Fruit fly (Drosophila melanogaster) whole organism, wandering third instar larva: ENCODE results near the gene Dscam4.
"Not testable (repeated sequence)": the region's sequence is repeated elsewhere in the genome, so short reads cannot be mapped to it uniquely, and the experiment has no call there.

Experiments
- Hnf4 ChIP-seq: fragments of 200-800 bp; sonication (Bioruptor generic); optimal IDR thresholded peaks from 2 replicates; lab custom pipeline; 2016; ENCODE audit warnings: missing biosample characterization, mild to moderate bottlenecking, missing genetic modification characterization
- br ChIP-seq: fragments of 200-800 bp; sonication (Bioruptor generic); optimal IDR thresholded peaks from 2 replicates; lab custom pipeline; 2016; ENCODE audit warnings: missing biosample characterization, missing genetic modification characterization
- ey ChIP-seq: fragments of 200-800 bp; sonication (Bioruptor generic); optimal IDR thresholded peaks from 2 replicates; lab custom pipeline; 2016; ENCODE audit warnings: missing biosample characterization, missing genetic modification characterization
- fru ChIP-seq: fragments of 200-800 bp; sonication (Bioruptor generic); optimal IDR thresholded peaks from 3 replicates; lab custom pipeline; 2016; ENCODE audit warnings: missing biosample characterization, mild to moderate bottlenecking, missing genetic modification characterization
- psq ChIP-seq: fragments of 200-800 bp; sonication (Bioruptor generic); optimal IDR thresholded peaks from 3 replicates; lab custom pipeline; 2017; ENCODE audit warnings: missing biosample characterization, mild to moderate bottlenecking, missing genetic modification characterization, moderate library complexity
- tai ChIP-seq: sonication (Bioruptor generic); optimal IDR thresholded peaks from 2 replicates; lab custom pipeline; 2016; ENCODE audit warnings: missing biosample characterization, missing genetic modification characterization

- TF ChIP-seq psq; Hnf4 (GFP tag; lab: Kevin White, UChicago); br; tai (GFP tag; lab: Kevin White, UChicago); ey (GFP tag; lab: Kevin White, UChicago); fru (GFP tag; lab: Kevin White, UChicago): not testable (repeated sequence)
Measured at dm6 chr3L:8238347-8238746, at the start of gene Dscam4.
